Worm (Caenorhabditis elegans) whole organism, L2 larva: ENCODE results near the gene sru-6.

Experiments used
- ceh-82 ChIP-seq: fragments of 150-350 bp; optimal IDR thresholded peaks from 2 replicates; lab custom pipeline; 2014; ENCODE audit warnings: missing biosample characterization, missing genetic modification characterization
- gmeb-1 ChIP-seq: fragments of 150-350 bp; optimal IDR thresholded peaks from 2 replicates; lab custom pipeline; 2014; ENCODE audit warnings: missing biosample characterization, missing genetic modification characterization
- lsy-2 ChIP-seq, 2 experiments: fragments of 150-350 bp in 1 of 2; sonication (generic microtip) in 1 of 2; optimal IDR thresholded peaks; 2 replicates each; lab custom pipeline; 2014 to 2017; ENCODE audit warnings: missing biosample characterization in 2 of 2, missing genetic modification characterization in 2 of 2
- mdl-1 ChIP-seq, 2 experiments: fragments of 150-350 bp in 1 of 2; sonication (generic microtip) in 1 of 2; optimal IDR thresholded peaks; 2 replicates each; lab custom pipeline; 2017; ENCODE audit warnings: missing biosample characterization in 2 of 2, missing genetic modification characterization in 2 of 2
- nhr-11 ChIP-seq: fragments of 150-350 bp; optimal IDR thresholded peaks from 2 replicates; lab custom pipeline; 2014; ENCODE audit warnings: missing biosample characterization, missing genetic modification characterization
- nhr-77 ChIP-seq: fragments of 150-350 bp; optimal IDR thresholded peaks from 2 replicates; lab custom pipeline; 2014; ENCODE audit warnings: missing biosample characterization, missing genetic modification characterization
- ztf-4 ChIP-seq: fragments of 150-350 bp; optimal IDR thresholded peaks from 2 replicates; lab custom pipeline; 2014; ENCODE audit warnings: missing biosample characterization, missing genetic modification characterization

DNA sequence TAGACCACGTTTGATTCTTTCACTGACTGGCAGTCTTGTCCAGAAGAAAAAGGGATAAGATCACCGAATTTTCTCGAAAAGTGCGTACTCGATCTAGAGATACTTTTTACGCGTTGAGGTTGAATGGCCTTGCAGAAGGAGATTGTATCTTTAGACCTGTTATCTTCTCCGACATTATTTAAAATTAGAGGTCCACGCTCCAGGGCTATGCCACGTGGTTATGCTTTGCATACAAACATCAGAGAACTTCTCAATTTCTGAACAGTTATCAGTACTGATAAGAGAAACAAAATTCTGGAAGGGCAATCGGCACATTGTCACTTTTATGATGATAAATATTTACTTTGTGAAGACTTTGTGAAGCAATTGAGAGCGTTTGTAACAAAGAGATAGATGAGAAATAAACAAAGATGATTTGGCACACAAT is 48.3 kb upstream of the sru-6 start:
- TF ChIP-seq lsy-2 (tag; optimal IDR thresholded peaks at IDR 0.05; lab: Kevin White, UChicago): peak in 1 of 2 experiments; percentile 56
- peak; percentile 59 for TF ChIP-seq gmeb-1 (tag; lab: Kevin White, UChicago)
- no peak for TF ChIP-seq nhr-11 (tag; lab: Kevin White, UChicago)
- TF ChIP-seq ceh-82 (tag; lab: Kevin White, UChicago): no peak
- peak; percentile 72 to 87 for TF ChIP-seq mdl-1 (tag; optimal IDR thresholded peaks at IDR 0.05; lab: Kevin White, UChicago)
- no peak for TF ChIP-seq ztf-4
- TF ChIP-seq nhr-77 (tag; lab: Kevin White, UChicago): no peak
